Worm (Caenorhabditis elegans): Measurements from ENCODE around the gene tag-77.

DNA sequence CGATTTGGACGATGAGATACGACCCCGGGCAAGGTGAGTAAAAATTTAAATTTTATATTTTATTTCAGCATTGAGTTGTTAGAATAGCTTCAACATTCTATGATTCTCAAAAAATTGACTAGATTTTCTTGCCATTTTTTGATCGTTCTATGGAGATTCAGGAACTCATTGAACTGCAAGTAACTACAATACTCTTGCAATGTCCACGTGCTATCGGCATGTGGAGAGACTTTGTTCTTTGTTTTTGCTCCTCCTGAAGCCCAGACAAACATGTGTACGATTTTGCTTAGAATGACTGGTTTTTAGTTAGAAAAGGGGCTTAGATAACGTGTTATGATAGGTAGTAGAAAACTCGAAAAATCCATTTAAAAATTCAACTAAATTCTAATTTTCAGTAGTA, 25.6 kb upstream of the tag-77 start:
- TF ChIP-seq ama-1 (optimal IDR thresholded peaks at IDR 0.05) (peak; percentile 45), lsy-2 (tag; optimal IDR thresholded peaks at IDR 0.05) (no peak), mdl-1 (tag; optimal IDR thresholded peaks at IDR 0.05) (no peak), ceh-82 (tag; optimal IDR thresholded peaks at IDR 0.05) (no peak), nhr-11 (tag; optimal IDR thresholded peaks at IDR 0.05) (no peak), ztf-1 (GFP tag; conservative IDR thresholded peaks at IDR 0.05) (no peak), nhr-21 (tag; optimal IDR thresholded peaks at IDR 0.05) (no peak), sma-3 (GFP tag; optimal IDR thresholded peaks at IDR 0.05) (no peak)

All from whole organism, L2 larva.